Fruit fly (Drosophila melanogaster): ENCODE results near the gene TotM.
A peak's percentile ranks its signal among the peaks of the same experiment; 100 is the strongest.

Gene TotM

DNA sequence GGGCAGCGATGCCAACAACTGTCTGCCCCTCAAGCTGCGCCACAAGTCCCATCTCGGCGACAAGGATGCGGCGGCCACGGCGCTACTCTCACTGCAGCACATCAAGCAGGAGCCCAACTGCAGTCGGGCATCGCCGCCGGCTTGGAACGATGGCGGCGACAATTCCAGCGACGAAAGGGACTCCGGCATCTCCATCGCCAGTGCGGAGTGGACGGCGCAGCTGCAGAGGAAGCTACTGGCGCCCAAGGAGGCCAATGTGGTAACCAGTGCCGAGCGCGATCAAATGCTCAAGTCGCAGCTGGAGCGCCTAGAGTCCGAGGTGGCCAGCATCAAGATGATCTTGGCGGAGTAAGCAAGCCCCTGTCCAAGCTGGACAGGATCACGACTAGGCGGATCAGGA is 20.3 kb upstream of the TotM start:
- no peak for TF ChIP-seq CG12605 (GFP tag; IDR thresholded peaks at IDR 0.05)
- TF ChIP-seq Pif1A (GFP tag; optimal IDR thresholded peaks at IDR 0.05) = no peak
- TF ChIP-seq fd96Ca (GFP tag; IDR thresholded peaks at IDR 0.05) = no peak

- TF ChIP-seq Ets98B (GFP tag; IDR thresholded peaks at IDR 0.05) = no peak
- TF ChIP-seq Pif1A (GFP tag; optimal IDR thresholded peaks at IDR 0.05) = no peak
- TF ChIP-seq CG12605 (GFP tag; IDR thresholded peaks at IDR 0.05) = 0 out of 2 replicates have a peak, but pooled peaks have one; percentile 20
- no peak for TF ChIP-seq CG8301 (tag; optimal IDR thresholded peaks at IDR 0.05)
- TF ChIP-seq EcR (GFP tag; optimal IDR thresholded peaks at IDR 0.05) = no peak
- no peak for TF ChIP-seq gl (tag; optimal IDR thresholded peaks at IDR 0.05)
- no peak for TF ChIP-seq CG15710 (tag; optimal IDR thresholded peaks at IDR 0.05)
- TF ChIP-seq CG9948 (tag; optimal IDR thresholded peaks at IDR 0.05) = no peak
- no peak for TF ChIP-seq Snoo (tag; optimal IDR thresholded peaks at IDR 0.05)
These were observed 15.0 kb upstream of the TotM start, which contains the start of gene CG14024 for dm6 chr2L:5314630-5315159. CG14024 (minus strand) TSS chr2L:5314895.

DNA sequence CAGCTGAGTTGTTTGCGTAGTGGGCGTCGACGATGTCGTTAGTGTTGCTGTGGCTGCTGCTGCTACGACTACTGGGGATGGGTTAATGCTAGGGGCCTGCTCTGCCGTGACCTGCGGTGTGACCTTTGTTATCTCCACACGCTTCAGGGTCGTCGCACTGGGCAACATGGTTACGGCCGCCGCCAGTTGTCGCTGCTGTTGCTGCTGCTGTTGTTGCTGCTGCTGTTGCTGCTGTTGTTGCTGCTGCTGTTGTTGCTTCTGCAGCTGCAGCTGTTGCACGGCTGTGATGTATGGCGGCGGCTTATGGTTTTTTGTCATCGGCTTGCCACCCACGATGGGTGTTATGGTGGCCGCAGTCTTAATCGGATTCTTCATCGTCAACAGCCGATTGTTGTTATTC is 9.6 kb upstream of the TotM start:
- TF ChIP-seq CG17806 (tag; optimal IDR thresholded peaks at IDR 0.05) = no peak
- no peak for TF ChIP-seq D1 (tag; optimal IDR thresholded peaks at IDR 0.05)
- TF ChIP-seq EcR (GFP tag; optimal IDR thresholded peaks at IDR 0.05) = no peak
- no peak for TF ChIP-seq CG34367 (tag; optimal IDR thresholded peaks at IDR 0.05)
- no peak for TF ChIP-seq CG14655 (GFP tag; optimal IDR thresholded peaks at IDR 0.05)
- no peak for TF ChIP-seq CG8301 (tag; optimal IDR thresholded peaks at IDR 0.05)
- TF ChIP-seq Pif1B (GFP tag; optimal IDR thresholded peaks at IDR 0.05) = no peak
- TF ChIP-seq CG9948 (tag; optimal IDR thresholded peaks at IDR 0.05) = no peak

DNA sequence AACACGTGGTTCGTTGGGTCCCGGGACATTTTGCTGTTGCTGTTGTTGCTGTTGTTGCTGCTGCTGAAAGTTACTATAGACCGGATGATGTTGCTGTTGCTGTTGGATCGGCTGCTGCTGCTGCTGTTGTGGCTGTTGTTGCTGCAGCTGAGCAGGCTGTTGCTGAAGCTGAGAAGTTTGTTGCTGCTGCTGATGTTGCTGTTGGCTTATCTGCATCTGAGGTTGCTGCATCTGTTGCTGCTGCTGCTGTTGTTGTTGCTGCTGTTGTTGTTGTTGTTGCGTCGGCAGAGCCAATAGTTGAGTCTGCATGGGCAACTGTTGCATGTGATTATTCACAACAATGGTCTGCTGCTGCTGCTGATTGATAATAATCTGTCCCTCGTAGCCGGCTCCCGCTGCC is 8.6 kb upstream of the TotM start:
- no peak for TF ChIP-seq CG14655 (GFP tag; optimal IDR thresholded peaks at IDR 0.05)

dm6 chr2L:5324958-5325850 is 4.5 kb upstream of the TotM start:
- TF ChIP-seq CG10348 (GFP tag; IDR thresholded peaks at IDR 0.05) (peak; percentile 58; the same call in 1 of the 2 replicates), CG13204 (GFP tag; optimal IDR thresholded peaks at IDR 0.05) (peak; percentile 60), CG8159 (tag; optimal IDR thresholded peaks at IDR 0.05) (peak; percentile 67), CG4496 (GFP tag; IDR thresholded peaks at IDR 0.05) (peak; percentile 94), CG34367 (tag; optimal IDR thresholded peaks at IDR 0.05) (peak; percentile 57), CG32121 (GFP tag; IDR thresholded peaks at IDR 0.05) (peak; percentile 94), CG15710 (tag; optimal IDR thresholded peaks at IDR 0.05) (peak; percentile 77), D1 (tag; optimal IDR thresholded peaks at IDR 0.05) (no peak), Pif1A (GFP tag; optimal IDR thresholded peaks at IDR 0.05) (no peak), EcR (GFP tag; optimal IDR thresholded peaks at IDR 0.05) (peak; percentile 42), Pif1B (GFP tag; optimal IDR thresholded peaks at IDR 0.05) (peak; percentile 52), CG17806 (tag; optimal IDR thresholded peaks at IDR 0.05) (peak; percentile 63), Ets98B (GFP tag; IDR thresholded peaks at IDR 0.05) (peak; percentile 94), rn (GFP tag; IDR thresholded peaks at IDR 0.05) (peak; percentile 85), fd96Ca (GFP tag; IDR thresholded peaks at IDR 0.05) (peak; percentile 95), CG8301 (tag; optimal IDR thresholded peaks at IDR 0.05) (no peak), CG12605 (GFP tag; IDR thresholded peaks at IDR 0.05) (peak; percentile 92), CG14655 (GFP tag; optimal IDR thresholded peaks at IDR 0.05) (no peak), gl (tag; optimal IDR thresholded peaks at IDR 0.05) (peak; percentile 58), CG9948 (tag; optimal IDR thresholded peaks at IDR 0.05) (peak; percentile 54), Snoo (tag; optimal IDR thresholded peaks at IDR 0.05) (peak; percentile 82)

dm6 chr2L:5326414-5327265 is 3.0 kb upstream of the TotM start, which contains the start of the genes Ncoa6 and cype:
Ncoa6 (minus strand) TSS chr2L:5326683.
cype (plus strand) TSS chr2L:5327227.
- TF ChIP-seq CG34367 (tag; optimal IDR thresholded peaks at IDR 0.05) (peak; percentile 17), gl (tag; optimal IDR thresholded peaks at IDR 0.05) (no peak), CG9948 (tag; optimal IDR thresholded peaks at IDR 0.05) (peak; percentile 33), CG8301 (tag; optimal IDR thresholded peaks at IDR 0.05) (peak; percentile 3), CG12605 (GFP tag; IDR thresholded peaks at IDR 0.05) (no peak), CG13204 (GFP tag; optimal IDR thresholded peaks at IDR 0.05) (no peak), D1 (tag; optimal IDR thresholded peaks at IDR 0.05) (no peak), CG17806 (tag; optimal IDR thresholded peaks at IDR 0.05) (peak; percentile 51), CG15710 (tag; optimal IDR thresholded peaks at IDR 0.05) (peak; percentile 46), CG4496 (GFP tag; IDR thresholded peaks at IDR 0.05) (peak; percentile 59; the same call in 1 of the 3 replicates), Pif1A (GFP tag; optimal IDR thresholded peaks at IDR 0.05) (no peak), rn (GFP tag; IDR thresholded peaks at IDR 0.05) (no peak), Snoo (tag; optimal IDR thresholded peaks at IDR 0.05) (peak; percentile 25), CG14655 (GFP tag; optimal IDR thresholded peaks at IDR 0.05) (peak; percentile 26), CG32121 (GFP tag; IDR thresholded peaks at IDR 0.05) (peak; percentile 43; the same call in 1 of the 2 replicates), Ets98B (GFP tag; IDR thresholded peaks at IDR 0.05) (peak; percentile 21), fd96Ca (GFP tag; IDR thresholded peaks at IDR 0.05) (peak; percentile 14; the same call in 1 of the 3 replicates), CG10348 (GFP tag; IDR thresholded peaks at IDR 0.05) (no peak), Pif1B (GFP tag; optimal IDR thresholded peaks at IDR 0.05) (no peak), CG8159 (tag; optimal IDR thresholded peaks at IDR 0.05) (peak; percentile 52), EcR (GFP tag; optimal IDR thresholded peaks at IDR 0.05) (no peak)
